Worm (Caenorhabditis elegans) whole organism, midembryonic: ENCODE measurements around the gene vps-35.

Source experiments
- T22C8.4 ChIP-seq: fragments of 200-800 bp; sonication (Bioruptor generic); IDR thresholded peaks from 2 replicates; pipeline ENCODE4 v1.3.6; 2022; ENCODE audit warnings: missing genetic modification characterization, missing compliant biosample characterization
- cog-1 ChIP-seq: sonication (generic microtip); optimal IDR thresholded peaks from 2 replicates; lab custom pipeline; 2016; ENCODE audit warnings: missing genetic modification characterization, missing compliant biosample characterization
- flt-1 ChIP-seq: fragments of 200-800 bp; sonication (Bioruptor generic); IDR thresholded peaks from 2 replicates; pipeline ENCODE4 v1.3.6; 2022; ENCODE audit warnings: missing genetic modification characterization, missing compliant biosample characterization
- klf-2 ChIP-seq: fragments of 200-800 bp; sonication (Bioruptor generic); conservative IDR thresholded peaks from 2 replicates; pipeline ENCODE4 v1.3.6; 2022; ENCODE audit warnings: missing genetic modification reagents, missing genetic modification characterization, missing compliant biosample characterization
- med-1 ChIP-seq: sonication (generic microtip); optimal IDR thresholded peaks from 2 replicates; lab custom pipeline; 2017; ENCODE audit warnings: missing genetic modification characterization, mild to moderate bottlenecking, missing compliant biosample characterization, antibody characterized with exemption, missing genetic modification reagents; ENCODE audit not compliant: insufficient read depth
- ref-1 ChIP-seq: fragments of 200-800 bp; sonication (Bioruptor generic); conservative IDR thresholded peaks from 2 replicates; pipeline ENCODE4 v1.3.6; 2022; ENCODE audit warnings: missing genetic modification reagents, missing genetic modification characterization, missing compliant biosample characterization
- tab-1 ChIP-seq: fragments of 200-800 bp; sonication (Bioruptor generic); IDR thresholded peaks from 2 replicates; pipeline ENCODE4 v1.3.6; 2022; ENCODE audit warnings: missing genetic modification characterization, missing compliant biosample characterization
- ztf-23 ChIP-seq: fragments of 200-800 bp; sonication (Bioruptor generic); IDR thresholded peaks from 2 replicates; pipeline ENCODE4 v1.3.6; 2022; ENCODE audit warnings: missing genetic modification reagents, missing genetic modification characterization, missing compliant biosample characterization

ce11 chrII:5866920-5867319 lies 40.7 kb upstream of the vps-35 start:
- TF ChIP-seq cog-1 (no peak), flt-1 (no peak), tab-1 (no peak), klf-2 (GFP tag; lab: Robert Waterston, UW) (no peak), med-1 (GFP tag; lab: Kevin White, UChicago) (no peak), T22C8.4 (GFP tag; lab: Robert Waterston, UW) (no peak), ztf-23 (GFP tag; lab: Robert Waterston, UW) (no peak), ref-1 (no peak)
